Worm (Caenorhabditis elegans) whole organism, young adult: ENCODE results near the gene Y56A3A.6.

Experiments used
- B0261.1 ChIP-seq: sonication (generic microtip); optimal IDR thresholded peaks from 2 replicates; lab custom pipeline; 2016; ENCODE audit warnings: mild to moderate bottlenecking, missing genetic modification characterization, moderate library complexity, missing compliant biosample characterization
- B0336.3 ChIP-seq: fragments of 200-800 bp; sonication (Bioruptor generic); IDR thresholded peaks from 2 replicates; pipeline ENCODE4 v1.3.6; 2022; ENCODE audit warnings: missing genetic modification characterization, missing compliant biosample characterization
- C06A6.2 ChIP-seq: fragments of 200-800 bp; sonication (Bioruptor generic); conservative IDR thresholded peaks from 2 replicates; pipeline ENCODE4 v1.3.6; 2022; ENCODE audit warnings: missing genetic modification characterization, missing compliant biosample characterization
- D2030.7 ChIP-seq: fragments of 200-800 bp; sonication (Bioruptor generic); IDR thresholded peaks from 2 replicates; pipeline ENCODE4 v1.3.6; 2022; ENCODE audit warnings: missing genetic modification reagents, missing genetic modification characterization, missing compliant biosample characterization
- F10E7.11 ChIP-seq: sonication (generic microtip); optimal IDR thresholded peaks from 2 replicates; lab custom pipeline; 2017; ENCODE audit warnings: mild to moderate bottlenecking, missing genetic modification characterization, moderate library complexity, missing compliant biosample characterization
- F49E8.2 ChIP-seq: sonication (generic microtip); optimal IDR thresholded peaks from 3 replicates; lab custom pipeline; 2017; ENCODE audit warnings: missing genetic modification characterization, mild to moderate bottlenecking, missing compliant biosample characterization, antibody characterized with exemption, moderate library complexity; ENCODE audit not compliant: insufficient read depth
- F57C9.4 ChIP-seq: sonication (generic microtip); optimal IDR thresholded peaks from 2 replicates; lab custom pipeline; 2017; ENCODE audit warnings: mild to moderate bottlenecking, missing genetic modification characterization, missing compliant biosample characterization
- K11D2.4 ChIP-seq: fragments of 200-800 bp; sonication (Bioruptor generic); IDR thresholded peaks from 2 replicates; pipeline ENCODE4 v1.3.6; 2022; ENCODE audit warnings: missing genetic modification reagents, missing genetic modification characterization, missing compliant biosample characterization
- K12H6.12 ChIP-seq: fragments of 200-800 bp; sonication (Bioruptor generic); optimal IDR thresholded peaks from 2 replicates; lab custom pipeline; 2018; ENCODE audit warnings: mild to moderate bottlenecking, missing genetic modification characterization, missing compliant biosample characterization
- T26A5.8 ChIP-seq: sonication (generic microtip); optimal IDR thresholded peaks from 2 replicates; lab custom pipeline; 2016; ENCODE audit warnings: missing genetic modification characterization, missing compliant biosample characterization
- Y53G8AR.9 ChIP-seq: fragments of 200-800 bp; sonication (Bioruptor generic); conservative IDR thresholded peaks from 2 replicates; pipeline ENCODE4 v1.3.6; 2022; ENCODE audit warnings: missing genetic modification reagents, missing genetic modification characterization, missing compliant biosample characterization
- Y67H2A.10 ChIP-seq: fragments of 200-800 bp; sonication (Bioruptor generic); conservative IDR thresholded peaks from 2 replicates; pipeline ENCODE4 v1.3.6; 2022; ENCODE audit warnings: missing genetic modification reagents, missing genetic modification characterization, missing compliant biosample characterization
- ama-1 ChIP-seq, 3 experiments: fragments of 150-350 bp in 1 of 3; sonication (generic microtip) in 2 of 3; optimal IDR thresholded peaks; 2 replicates each; lab custom pipeline; 2014 to 2018; ENCODE audit warnings: missing biosample characterization in 2 of 3, missing genetic modification characterization in 2 of 3, missing genetic modification reagents in 2 of 3
- atf-7 ChIP-seq: sonication (generic microtip); optimal IDR thresholded peaks from 2 replicates; lab custom pipeline; 2017; ENCODE audit warnings: mild to moderate bottlenecking, missing genetic modification characterization, missing compliant biosample characterization
- athp-1 ChIP-seq: sonication (generic microtip); optimal IDR thresholded peaks from 2 replicates; lab custom pipeline; 2017; ENCODE audit warnings: mild to moderate bottlenecking, missing genetic modification characterization, missing compliant biosample characterization
- cebp-1 ChIP-seq, 2 experiments: fragments of 200-800 bp in 1 of 2; sonication (Bioruptor generic) in 1 of 2; sonication (generic microtip) in 1 of 2; IDR thresholded peaks in 1 of 2; optimal IDR thresholded peaks in 1 of 2; 2 replicates each; pipeline versions ENCODE4 v1.3.6 to Lab custom; 2017 to 2022; ENCODE audit warnings: missing compliant biosample characterization in 2 of 2, missing genetic modification characterization in 2 of 2, mild to moderate bottlenecking in 1 of 2, missing genetic modification reagents in 1 of 2, moderate library complexity in 1 of 2
- ceh-27 ChIP-seq: fragments of 200-800 bp; sonication (Bioruptor generic); optimal IDR thresholded peaks from 2 replicates; lab custom pipeline; 2018; ENCODE audit warnings: mild to moderate bottlenecking, missing genetic modification characterization, moderate library complexity, missing compliant biosample characterization
- ceh-40 ChIP-seq: fragments of 200-800 bp; sonication (Bioruptor generic); IDR thresholded peaks from 2 replicates; pipeline ENCODE4 v1.3.6; 2022; ENCODE audit warnings: missing genetic modification characterization, missing compliant biosample characterization
- dpl-1 ChIP-seq: fragments of 150-350 bp; optimal IDR thresholded peaks from 2 replicates; lab custom pipeline; 2014; ENCODE audit warnings: missing biosample characterization, missing genetic modification reagents, missing genetic modification characterization
- egrh-3 ChIP-seq: fragments of 200-800 bp; sonication (Bioruptor generic); IDR thresholded peaks from 2 replicates; pipeline ENCODE4 v1.3.6; 2022; ENCODE audit warnings: missing genetic modification reagents, missing genetic modification characterization, missing compliant biosample characterization
- ekl-4 ChIP-seq: fragments of 200-800 bp; sonication (Bioruptor generic); IDR thresholded peaks from 2 replicates; pipeline ENCODE4 v1.3.6; 2022; ENCODE audit warnings: missing genetic modification reagents, missing genetic modification characterization, missing compliant biosample characterization
- gei-17 ChIP-seq: fragments of 200-800 bp; sonication (Bioruptor generic); optimal IDR thresholded peaks from 2 replicates; lab custom pipeline; 2018; ENCODE audit warnings: mild to moderate bottlenecking, missing genetic modification characterization, missing compliant biosample characterization
- hmg-1.2 ChIP-seq: fragments of 200-800 bp; sonication (Bioruptor generic); IDR thresholded peaks from 2 replicates; pipeline ENCODE4 v1.3.6; 2022; ENCODE audit warnings: missing genetic modification reagents, missing genetic modification characterization, missing compliant biosample characterization
- hmg-20 ChIP-seq: fragments of 200-800 bp; sonication (Bioruptor generic); IDR thresholded peaks from 2 replicates; pipeline ENCODE4 v1.3.6; 2022; ENCODE audit warnings: missing genetic modification reagents, missing genetic modification characterization, missing compliant biosample characterization
- hsf-1 ChIP-seq: fragments of 200-800 bp; sonication (Bioruptor generic); IDR thresholded peaks from 2 replicates; pipeline ENCODE4 v1.3.6; 2022; ENCODE audit warnings: missing genetic modification reagents, missing genetic modification characterization, missing compliant biosample characterization
- let-607 ChIP-seq, 2 experiments: fragments of 200-800 bp in 1 of 2; sonication (Bioruptor generic) in 1 of 2; sonication (generic microtip) in 1 of 2; optimal IDR thresholded peaks; 2 replicates each; lab custom pipeline; 2016 to 2018; ENCODE audit warnings: mild to moderate bottlenecking in 2 of 2, missing compliant biosample characterization in 2 of 2, missing genetic modification characterization in 2 of 2, moderate library complexity in 2 of 2, missing genotype in 1 of 2
- lin-35 ChIP-seq, 3 experiments: fragments of 150-350 bp in 2 of 3; sonication (generic microtip) in 1 of 3; optimal IDR thresholded peaks; 2 replicates each; lab custom pipeline; 2014 to 2018; ENCODE audit warnings: missing biosample characterization in 3 of 3, missing genetic modification characterization in 3 of 3, missing genetic modification reagents in 3 of 3
- lin-40 ChIP-seq: sonication (generic microtip); optimal IDR thresholded peaks from 2 replicates; lab custom pipeline; 2016; ENCODE audit warnings: missing genetic modification characterization, mild to moderate bottlenecking, missing compliant biosample characterization, missing genotype, missing genetic modification reagents
- lsl-1 ChIP-seq: fragments of 200-800 bp; sonication (Bioruptor generic); optimal IDR thresholded peaks from 2 replicates; lab custom pipeline; 2018; ENCODE audit warnings: mild to moderate bottlenecking, missing genetic modification characterization, moderate library complexity, missing compliant biosample characterization
- madf-10 ChIP-seq: sonication (generic microtip); optimal IDR thresholded peaks from 2 replicates; lab custom pipeline; 2016; ENCODE audit warnings: mild to moderate bottlenecking, missing genetic modification characterization, missing compliant biosample characterization
- madf-3 ChIP-seq: fragments of 200-800 bp; sonication (Bioruptor generic); IDR thresholded peaks from 2 replicates; pipeline ENCODE4 v1.3.6; 2022; ENCODE audit warnings: missing genetic modification reagents, missing genetic modification characterization, missing compliant biosample characterization
- madf-6 ChIP-seq: fragments of 200-800 bp; sonication (Bioruptor generic); IDR thresholded peaks from 2 replicates; pipeline ENCODE4 v1.3.6; 2022; ENCODE audit warnings: missing genetic modification reagents, missing genetic modification characterization, missing compliant biosample characterization
- mcd-1 ChIP-seq: fragments of 200-800 bp; sonication (Bioruptor generic); IDR thresholded peaks from 2 replicates; pipeline ENCODE4 v1.3.6; 2022; ENCODE audit warnings: missing genetic modification reagents, missing genetic modification characterization, missing compliant biosample characterization
- mel-28 ChIP-seq: sonication (generic microtip); optimal IDR thresholded peaks from 2 replicates; lab custom pipeline; 2016; ENCODE audit warnings: borderline replicate concordance, mild to moderate bottlenecking, missing genetic modification characterization, missing compliant biosample characterization
- nhr-80 ChIP-seq: sonication (generic microtip); optimal IDR thresholded peaks from 2 replicates; lab custom pipeline; 2016; ENCODE audit warnings: missing genetic modification characterization, missing compliant biosample characterization
- pbrm-1 ChIP-seq: fragments of 200-800 bp; sonication (Bioruptor generic); IDR thresholded peaks from 2 replicates; pipeline ENCODE4 v1.3.6; 2022; ENCODE audit warnings: missing genetic modification reagents, missing genetic modification characterization, missing compliant biosample characterization
- pha-4 ChIP-seq: fragments of 150-350 bp; sonication (generic microtip); optimal IDR thresholded peaks from 2 replicates; lab custom pipeline; 2014; ENCODE audit warnings: missing biosample characterization, missing genetic modification reagents, missing genetic modification characterization
- rcor-1 ChIP-seq: fragments of 200-800 bp; sonication (Bioruptor generic); IDR thresholded peaks from 2 replicates; pipeline ENCODE4 v1.3.6; 2022; ENCODE audit warnings: missing genetic modification reagents, missing genetic modification characterization, missing compliant biosample characterization
- rpc-1 ChIP-seq, 2 experiments: fragments of 150-350 bp in 1 of 2; sonication (generic microtip) in 1 of 2; optimal IDR thresholded peaks; 2 replicates each; lab custom pipeline; 2014 to 2018; ENCODE audit warnings: missing biosample characterization in 1 of 2, missing genetic modification characterization in 1 of 2, missing genetic modification reagents in 1 of 2, missing genotype in 1 of 2
- snpc-4 ChIP-seq, 5 experiments: fragments of 150-350 bp in 1 of 5; sonication (generic microtip) in 4 of 5; optimal IDR thresholded peaks; 2 replicates each; lab custom pipeline; 2014 to 2018; ENCODE audit warnings: missing genetic modification characterization in 5 of 5, missing biosample characterization in 3 of 5, antibody characterized with exemption in 2 of 5, mild to moderate bottlenecking in 2 of 5, missing compliant biosample characterization in 2 of 5, missing genotype in 2 of 5, moderate library complexity in 2 of 5, missing genetic modification reagents in 1 of 5
- somi-1 ChIP-seq: fragments of 200-800 bp; sonication (Bioruptor generic); optimal IDR thresholded peaks from 2 replicates; lab custom pipeline; 2018; ENCODE audit warnings: mild to moderate bottlenecking, missing genetic modification characterization, missing compliant biosample characterization
- tbp1 ChIP-seq: fragments of 200-800 bp; sonication (Bioruptor generic); optimal IDR thresholded peaks from 2 replicates; lab custom pipeline; 2018; ENCODE audit warnings: mild to moderate bottlenecking, missing genetic modification characterization, missing compliant biosample characterization
- tlf-1 ChIP-seq: fragments of 200-800 bp; sonication (Bioruptor generic); optimal IDR thresholded peaks from 2 replicates; lab custom pipeline; 2018; ENCODE audit warnings: mild to moderate bottlenecking, missing genetic modification characterization, missing compliant biosample characterization
- ztf-25 ChIP-seq: fragments of 200-800 bp; sonication (Bioruptor generic); IDR thresholded peaks from 2 replicates; pipeline ENCODE4 v1.3.6; 2022; ENCODE audit warnings: missing genetic modification reagents, missing genetic modification characterization, missing compliant biosample characterization
- ztf-26 ChIP-seq: sonication (generic microtip); optimal IDR thresholded peaks from 2 replicates; lab custom pipeline; 2017; ENCODE audit warnings: missing genetic modification characterization, missing compliant biosample characterization

Y56A3A.6 gene

DNA sequence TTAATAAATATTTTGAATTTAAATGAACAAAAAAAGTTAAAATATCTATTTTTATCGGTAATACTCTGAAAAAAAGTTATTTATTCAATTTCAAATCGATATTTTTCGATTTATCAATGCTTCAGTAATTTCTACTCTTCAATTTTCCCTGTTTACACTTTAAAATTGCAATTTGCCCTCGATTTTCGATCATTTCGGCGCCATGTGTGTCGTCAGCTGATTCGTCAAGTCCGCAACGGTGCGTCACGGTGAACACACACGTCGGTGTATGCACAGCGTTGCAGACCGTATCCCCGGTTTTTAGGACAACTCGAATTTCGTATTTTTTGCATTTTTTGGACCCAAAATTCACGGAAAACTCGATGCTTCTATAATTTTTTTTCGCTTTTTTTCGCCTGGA, 55.3 kb downstream of the Y56A3A.6 start, which contains the start of gene C18D11.3 (continued):
- TF ChIP-seq lin-40: peak; percentile 72
- 0 out of 2 replicates have a peak, but pooled peaks have one; percentile 48 for TF ChIP-seq Y53G8AR.9 (GFP tag; lab: Robert Waterston, UW)
- TF ChIP-seq ztf-26 (tag; lab: Kevin White, UChicago): no peak
- 0 out of 2 replicates have a peak, but pooled peaks have one; percentile 56 for TF ChIP-seq K11D2.4
- peak in 1 of 2 experiments; percentile 30 for TF ChIP-seq let-607 (tag; optimal IDR thresholded peaks at IDR 0.05; lab: Kevin White, UChicago)
- peak; percentile 32 for TF ChIP-seq atf-7 (tag; lab: Kevin White, UChicago)
- TF ChIP-seq F10E7.11 (tag; lab: Kevin White, UChicago): no peak
- peak; percentile 84 for TF ChIP-seq mcd-1 (GFP tag; lab: Robert Waterston, UW)
- TF ChIP-seq mel-28 (tag; lab: Kevin White, UChicago): no peak
- TF ChIP-seq T26A5.8 (tag; lab: Kevin White, UChicago): no peak
- no peak for TF ChIP-seq somi-1 (GFP tag; lab: Kevin White, UChicago)
- no peak for TF ChIP-seq ceh-40 (GFP tag; lab: Robert Waterston, UW)
- peak; percentile 19; the same call in 1 of the 2 replicates for TF ChIP-seq rcor-1 (GFP tag; lab: Robert Waterston, UW)
- no peak for TF ChIP-seq F49E8.2 (tag; lab: Kevin White, UChicago)
- peak; percentile 65; the same call in 1 of the 2 replicates for TF ChIP-seq ekl-4 (GFP tag; lab: Robert Waterston, UW)
- TF ChIP-seq hmg-20: 0 out of 2 replicates have a peak, but pooled peaks have one; percentile 19
- peak; percentile 64 for TF ChIP-seq pha-4 (tag; lab: Kevin White, UChicago)
- peak; percentile 58 for TF ChIP-seq tlf-1 (GFP tag; lab: Kevin White, UChicago)
- peak; percentile 84 for TF ChIP-seq lsl-1 (GFP tag; lab: Kevin White, UChicago)
- peak; percentile 88 for TF ChIP-seq ceh-27 (GFP tag; lab: Kevin White, UChicago)
- peak; percentile 49; the same call in 1 of the 2 replicates for TF ChIP-seq D2030.7 (GFP tag; lab: Robert Waterston, UW)
- TF ChIP-seq K12H6.12: peak; percentile 80
- peak; percentile 63; the same call in 1 of the 2 replicates for TF ChIP-seq hmg-1.2 (GFP tag; lab: Robert Waterston, UW)
- no peak for TF ChIP-seq rpc-1 (optimal IDR thresholded peaks at IDR 0.05; lab: Kevin White, UChicago)
- TF ChIP-seq rpc-1 (tag; optimal IDR thresholded peaks at IDR 0.05; lab: Kevin White, UChicago): no peak
- TF ChIP-seq madf-10 (tag; lab: Kevin White, UChicago): peak; percentile 15
- TF ChIP-seq egrh-3 (GFP tag; lab: Robert Waterston, UW): 0 out of 2 replicates have a peak, but pooled peaks have one; percentile 14
- peak; percentile 66 for TF ChIP-seq tbp1 (GFP tag; lab: Kevin White, UChicago)
- no peak for TF ChIP-seq ama-1 (optimal IDR thresholded peaks at IDR 0.05; lab: Kevin White, UChicago)
- no peak for TF ChIP-seq ama-1 (GFP tag; optimal IDR thresholded peaks at IDR 0.05; lab: Kevin White, UChicago)
- no peak for TF ChIP-seq ztf-25
- TF ChIP-seq B0336.3: peak; percentile 79
- peak; percentile 39; the same call in 1 of the 2 replicates for TF ChIP-seq C06A6.2 (GFP tag; lab: Robert Waterston, UW)
- 0 out of 2 replicates have a peak, but pooled peaks have one; percentile 37 for TF ChIP-seq hsf-1 (GFP tag; lab: Robert Waterston, UW)
- peak; percentile 32 for TF ChIP-seq snpc-4 (GFP tag; optimal IDR thresholded peaks at IDR 0.05; lab: Kevin White, UChicago)
- peak in 3 of 4 experiments; percentile 26 to 71 (median 52) for TF ChIP-seq snpc-4 (tag; optimal IDR thresholded peaks at IDR 0.05; lab: Kevin White, UChicago)
- peak; percentile 32 for TF ChIP-seq athp-1
- TF ChIP-seq madf-3 (GFP tag; lab: Robert Waterston, UW): peak; percentile 57; the same call in 1 of the 2 replicates
- peak; percentile 67; the same call in 1 of the 2 replicates for TF ChIP-seq madf-6 (GFP tag; lab: Robert Waterston, UW)
- peak; percentile 57 for TF ChIP-seq dpl-1 (GFP tag; lab: Kevin White, UChicago)
- no peak for TF ChIP-seq F57C9.4 (tag; lab: Kevin White, UChicago)
- 0 out of 2 replicates have a peak, but pooled peaks have one; percentile 42 for TF ChIP-seq cebp-1 (GFP tag; IDR thresholded peaks at IDR 0.05; lab: Robert Waterston, UW)
- TF ChIP-seq cebp-1 (tag; optimal IDR thresholded peaks at IDR 0.05; lab: Kevin White, UChicago): peak; percentile 81
- peak; percentile 81 for TF ChIP-seq pbrm-1 (GFP tag; lab: Robert Waterston, UW)
- peak in 1 of 3 experiments; percentile 70 for TF ChIP-seq lin-35 (GFP tag; optimal IDR thresholded peaks at IDR 0.05; lab: Kevin White, UChicago)
- TF ChIP-seq Y67H2A.10 (GFP tag; lab: Robert Waterston, UW): peak; percentile 71; the same call in 1 of the 2 replicates
- no peak for TF ChIP-seq gei-17
- TF ChIP-seq nhr-80 (tag; lab: Kevin White, UChicago): peak; percentile 75
- no peak for TF ChIP-seq B0261.1 (tag; lab: Kevin White, UChicago)
